Worm (Caenorhabditis elegans) whole organism, young adult: Measurements from ENCODE around the gene dhhc-14.

ENCODE experiments used
- ama-1 ChIP-seq, 3 experiments: fragments of 150-350 bp in 1 of 3; sonication (generic microtip) in 2 of 3; optimal IDR thresholded peaks; 2 replicates each; lab custom pipeline; 2014 to 2018; ENCODE audit warnings: missing biosample characterization in 2 of 3, missing genetic modification characterization in 2 of 3, missing genetic modification reagents in 2 of 3
- dox-1 ChIP-seq: fragments of 200-800 bp; sonication (Bioruptor generic); IDR thresholded peaks from 2 replicates; pipeline ENCODE4 v1.3.6; 2022; ENCODE audit warnings: missing genetic modification reagents, missing genetic modification characterization, missing compliant biosample characterization
- him-1 ChIP-seq: sonication (generic microtip); optimal IDR thresholded peaks from 2 replicates; lab custom pipeline; 2016; ENCODE audit warnings: missing genotype, missing genetic modification reagents, missing genetic modification characterization, missing compliant biosample characterization
- pha-4 ChIP-seq: fragments of 150-350 bp; sonication (generic microtip); optimal IDR thresholded peaks from 2 replicates; lab custom pipeline; 2014; ENCODE audit warnings: missing biosample characterization, missing genetic modification reagents, missing genetic modification characterization
- rcor-1 ChIP-seq: fragments of 200-800 bp; sonication (Bioruptor generic); IDR thresholded peaks from 2 replicates; pipeline ENCODE4 v1.3.6; 2022; ENCODE audit warnings: missing genetic modification reagents, missing genetic modification characterization, missing compliant biosample characterization
- tbx-9 ChIP-seq: sonication (generic microtip); optimal IDR thresholded peaks from 2 replicates; lab custom pipeline; 2016; ENCODE audit warnings: borderline replicate concordance, missing genetic modification characterization, inconsistent platforms, missing compliant biosample characterization

DNA sequence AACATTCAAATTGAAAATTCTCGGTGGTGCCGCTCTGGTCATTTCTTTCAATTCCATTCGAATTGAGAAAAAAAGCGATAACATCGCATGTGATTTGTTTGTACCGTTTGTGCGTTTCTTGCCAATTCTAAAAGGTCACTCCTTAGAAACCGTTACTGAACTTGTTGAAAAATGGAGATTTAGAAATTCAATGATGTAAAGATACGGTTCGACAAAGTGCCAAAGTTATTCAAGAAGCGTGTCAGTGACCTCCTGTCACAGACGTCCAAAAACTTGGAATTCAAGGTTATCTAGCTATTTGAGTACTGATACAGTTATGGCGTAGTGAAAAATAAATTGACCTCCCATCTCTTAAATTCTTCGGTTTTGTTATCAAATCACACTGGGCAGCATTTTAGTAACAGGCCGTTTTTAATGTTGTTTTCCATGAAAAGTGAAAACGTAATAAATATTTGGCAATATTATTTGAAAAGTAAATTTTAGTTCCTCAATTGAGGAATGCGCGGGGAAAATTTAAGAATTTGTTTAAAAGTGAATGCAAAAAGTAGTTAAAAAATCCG, 32.8 kb downstream of the dhhc-14 start:
- TF ChIP-seq him-1 (no peak), dox-1 (GFP tag; lab: Robert Waterston, UW) (no peak), rcor-1 (GFP tag; lab: Robert Waterston, UW) (no peak), tbx-9 (tag; lab: Kevin White, UChicago) (no peak), pha-4 (tag; lab: Kevin White, UChicago) (no peak), ama-1 (optimal IDR thresholded peaks at IDR 0.05; lab: Kevin White, UChicago) (no peak), ama-1 (GFP tag; optimal IDR thresholded peaks at IDR 0.05; lab: Kevin White, UChicago) (no peak)
